Fruit fly (Drosophila melanogaster): ENCODE measurements around the gene CG15370.

CG15370 gene

DNA sequence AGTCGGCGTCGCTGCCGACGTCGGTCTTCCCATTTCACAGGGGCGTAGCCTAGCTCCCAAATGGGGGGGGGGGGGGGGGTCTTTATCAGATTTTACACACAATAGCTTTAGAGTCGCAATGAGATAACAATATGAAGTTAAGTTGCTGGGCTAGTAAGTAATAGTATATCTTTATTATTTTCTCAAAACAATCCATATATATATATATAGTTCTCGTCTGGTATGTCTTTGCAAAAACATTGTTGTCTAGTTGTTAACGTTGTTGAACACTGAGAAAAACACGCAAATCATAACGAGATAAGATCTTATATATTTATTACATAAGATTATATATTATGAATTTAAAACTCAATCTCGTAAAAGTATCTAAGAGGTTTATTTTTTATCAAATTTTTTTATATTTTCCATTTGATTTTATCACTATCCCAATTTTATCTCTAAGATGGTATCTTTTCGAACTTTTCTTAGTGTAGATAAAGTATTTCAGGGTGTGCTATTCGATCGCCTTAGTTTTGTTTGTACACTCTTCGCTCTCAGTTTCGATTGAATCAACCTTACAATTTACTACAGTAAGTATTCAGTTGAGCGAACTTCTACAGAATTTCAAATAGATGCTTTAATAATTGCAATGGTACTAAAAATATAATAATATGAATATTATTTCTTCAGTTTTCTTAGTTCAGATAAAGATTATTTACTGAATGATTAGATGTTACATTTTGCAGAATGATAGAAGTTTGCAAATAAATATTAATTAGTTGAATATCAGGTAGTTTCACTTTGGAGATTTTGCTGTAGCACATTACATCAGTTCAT lies 23.2 kb upstream of the CG15370 start (continued):
- TF ChIP-seq Gsc (GFP tag; IDR thresholded peaks at IDR 0.05), result no peak
- TF ChIP-seq CG3281 (GFP tag; optimal IDR thresholded peaks at IDR 0.05), result peak; percentile 88
- no peak for TF ChIP-seq Stat92E (GFP tag; optimal IDR thresholded peaks at IDR 0.05)
- TF ChIP-seq slou (GFP tag; optimal IDR thresholded peaks at IDR 0.05), result no peak
- TF ChIP-seq exex (tag; optimal IDR thresholded peaks at IDR 0.05), result peak; percentile 53
- TF ChIP-seq gsb (GFP tag; IDR thresholded peaks at IDR 0.05), result peak; percentile 83
- TF ChIP-seq CG9437 (GFP tag; optimal IDR thresholded peaks at IDR 0.05), result peak; percentile 51
- TF ChIP-seq ara (GFP tag; IDR thresholded peaks at IDR 0.05), result no peak
- no peak for TF ChIP-seq ftz-f1 (GFP tag; optimal IDR thresholded peaks at IDR 0.05)
- peak; percentile 69 for TF ChIP-seq stc (GFP tag; IDR thresholded peaks at IDR 0.05)
- peak; percentile 82 for TF ChIP-seq vvl (GFP tag; IDR thresholded peaks at IDR 0.05)
- TF ChIP-seq CG7963 (GFP tag; IDR thresholded peaks at IDR 0.05; ENCODE audit: partially characterized antibody), result no peak
- no peak for TF ChIP-seq CG12236 (GFP tag; optimal IDR thresholded peaks at IDR 0.05)
- peak; percentile 47; the same call in 1 of the 2 replicates for TF ChIP-seq Nf-YA (GFP tag; IDR thresholded peaks at IDR 0.05)
- peak; percentile 2 to 76 for TF ChIP-seq Hr51 (GFP tag; optimal IDR thresholded peaks at IDR 0.05)
- no peak for TF ChIP-seq CG31388 (GFP tag; optimal IDR thresholded peaks at IDR 0.05)
- no peak for TF ChIP-seq fd64A (GFP tag; optimal IDR thresholded peaks at IDR 0.05)
- peak; percentile 52 for TF ChIP-seq phol (tag; optimal IDR thresholded peaks at IDR 0.05)
- TF ChIP-seq Ada2b (GFP tag; IDR thresholded peaks at IDR 0.05), result peak; percentile 79
- peak; percentile 58 for TF ChIP-seq Nf-YB (GFP tag; optimal IDR thresholded peaks at IDR 0.05)
- TF ChIP-seq croc (GFP tag; conservative IDR thresholded peaks at IDR 0.05), result peak; percentile 42; the same call in 1 of the 3 replicates
- peak; percentile 57; the same call in 1 of the 2 replicates for TF ChIP-seq GATAe (GFP tag; conservative IDR thresholded peaks at IDR 0.05)
- no peak for TF ChIP-seq fru (optimal IDR thresholded peaks at IDR 0.05)
- no peak for TF ChIP-seq Camta (GFP tag; optimal IDR thresholded peaks at IDR 0.05)
- no peak for TF ChIP-seq Lim3 (GFP tag; IDR thresholded peaks at IDR 0.05)
- TF ChIP-seq ro (GFP tag; IDR thresholded peaks at IDR 0.05), result no peak
- peak; percentile 66; the same call in 2 of the 3 replicates for TF ChIP-seq zfh1 (GFP tag; IDR thresholded peaks at IDR 0.05)
- TF ChIP-seq CoRest (tag; optimal IDR thresholded peaks at IDR 0.05), result peak; percentile 76
- TF ChIP-seq ap (GFP tag; IDR thresholded peaks at IDR 0.05), result peak; percentile 46
- peak; percentile 46 for TF ChIP-seq Fer2 (tag; optimal IDR thresholded peaks at IDR 0.05)
- no peak for TF ChIP-seq nom (GFP tag; optimal IDR thresholded peaks at IDR 0.05)
- no peak for TF ChIP-seq CG15479 (GFP tag; optimal IDR thresholded peaks at IDR 0.05)
- TF ChIP-seq Awh (GFP tag; IDR thresholded peaks at IDR 0.05), result 0 out of 2 replicates have a peak, but pooled peaks have one; percentile 19
- no peak for TF ChIP-seq CG30020 (tag; optimal IDR thresholded peaks at IDR 0.05)
- no peak for TF ChIP-seq dati (GFP tag; IDR thresholded peaks at IDR 0.05)
- TF ChIP-seq ranshi (GFP tag; IDR thresholded peaks at IDR 0.05), result peak; percentile 65
- TF ChIP-seq z (GFP tag; IDR thresholded peaks at IDR 0.05), result no peak
- TF ChIP-seq CG9817 (tag; optimal IDR thresholded peaks at IDR 0.05), result peak; percentile 81
- TF ChIP-seq Sry-δ (GFP tag; optimal IDR thresholded peaks at IDR 0.05), result no peak
- no peak for TF ChIP-seq Bgb (GFP tag; IDR thresholded peaks at IDR 0.05; ENCODE audit: partially characterized antibody)
- TF ChIP-seq CG12942 (GFP tag; optimal IDR thresholded peaks at IDR 0.05), result no peak
- peak; percentile 96 for TF ChIP-seq Adf1 (GFP tag; IDR thresholded peaks at IDR 0.05)
- no peak for TF ChIP-seq CG15073 (GFP tag; optimal IDR thresholded peaks at IDR 0.05)
- no peak for TF ChIP-seq CG18476 (GFP tag; optimal IDR thresholded peaks at IDR 0.05)
- TF ChIP-seq CG2116 (GFP tag; optimal IDR thresholded peaks at IDR 0.05), result no peak
- peak; percentile 81 for TF ChIP-seq crol (GFP tag; IDR thresholded peaks at IDR 0.05)
- peak; percentile 34; the same call in 1 of the 3 replicates for TF ChIP-seq gce (GFP tag; IDR thresholded peaks at IDR 0.05)
- TF ChIP-seq ash1 (GFP tag; optimal IDR thresholded peaks at IDR 0.05), result peak; percentile 81
- TF ChIP-seq CG31224 (GFP tag; IDR thresholded peaks at IDR 0.05), result peak; percentile 89
- TF ChIP-seq jumu (GFP tag; optimal IDR thresholded peaks at IDR 0.05), result no peak
